Worm (Caenorhabditis elegans) whole organism, young adult: ENCODE measurements around the gene F28B12.1.

ENCODE experiments used
- B0336.3 ChIP-seq: fragments of 200-800 bp; sonication (Bioruptor generic); IDR thresholded peaks from 2 replicates; pipeline ENCODE4 v1.3.6; 2022; ENCODE audit warnings: missing genetic modification characterization, missing compliant biosample characterization
- F33H1.4 ChIP-seq: fragments of 200-800 bp; sonication (Bioruptor generic); IDR thresholded peaks from 2 replicates; pipeline ENCODE4 v1.3.6; 2022; ENCODE audit warnings: missing genetic modification reagents, missing genetic modification characterization, missing compliant biosample characterization
- F39B2.1 ChIP-seq: fragments of 200-800 bp; sonication (Bioruptor generic); IDR thresholded peaks from 2 replicates; pipeline ENCODE4 v1.3.6; 2022; ENCODE audit warnings: missing genetic modification reagents, missing genetic modification characterization, missing compliant biosample characterization
- T07F8.4 ChIP-seq: sonication (generic microtip); optimal IDR thresholded peaks from 2 replicates; lab custom pipeline; 2016; ENCODE audit warnings: mild to moderate bottlenecking, missing genetic modification characterization, moderate library complexity, missing compliant biosample characterization
- Y53F4B.3 ChIP-seq: fragments of 200-800 bp; sonication (Bioruptor generic); IDR thresholded peaks from 2 replicates; pipeline ENCODE4 v1.3.6; 2022; ENCODE audit warnings: missing genetic modification reagents, missing genetic modification characterization, missing compliant biosample characterization
- Y79H2A.3 ChIP-seq: fragments of 200-800 bp; sonication (Bioruptor generic); conservative IDR thresholded peaks from 2 replicates; pipeline ENCODE4 v1.3.6; 2022; ENCODE audit warnings: missing genetic modification reagents, missing genetic modification characterization, missing compliant biosample characterization
- ZK185.1 ChIP-seq: sonication (generic microtip); optimal IDR thresholded peaks from 2 replicates; lab custom pipeline; 2016; ENCODE audit warnings: mild to moderate bottlenecking, missing genetic modification characterization, missing compliant biosample characterization; ENCODE audit not compliant: poor library complexity, severe bottlenecking
- aptf-2 ChIP-seq: fragments of 200-800 bp; sonication (Bioruptor generic); conservative IDR thresholded peaks from 2 replicates; pipeline ENCODE4 v1.3.6; 2022; ENCODE audit warnings: missing genetic modification reagents, missing genetic modification characterization, missing compliant biosample characterization
- attf-3 ChIP-seq: fragments of 200-800 bp; sonication (Bioruptor generic); conservative IDR thresholded peaks from 2 replicates; pipeline ENCODE4 v1.3.6; 2022; ENCODE audit warnings: missing genetic modification reagents, missing genetic modification characterization, missing compliant biosample characterization
- bed-2 ChIP-seq: fragments of 200-800 bp; sonication (Bioruptor generic); IDR thresholded peaks from 2 replicates; pipeline ENCODE4 v1.3.6; 2022; ENCODE audit warnings: missing genetic modification reagents, missing genetic modification characterization, missing compliant biosample characterization
- cebp-2 ChIP-seq: fragments of 200-800 bp; sonication (Bioruptor generic); IDR thresholded peaks from 2 replicates; pipeline ENCODE4 v1.3.6; 2022; ENCODE audit warnings: missing genetic modification characterization, missing compliant biosample characterization
- ceh-91 ChIP-seq: fragments of 200-800 bp; sonication (Bioruptor generic); IDR thresholded peaks from 2 replicates; pipeline ENCODE4 v1.3.6; 2022; ENCODE audit warnings: missing genetic modification reagents, missing genetic modification characterization, missing compliant biosample characterization
- dox-1 ChIP-seq: fragments of 200-800 bp; sonication (Bioruptor generic); IDR thresholded peaks from 2 replicates; pipeline ENCODE4 v1.3.6; 2022; ENCODE audit warnings: missing genetic modification reagents, missing genetic modification characterization, missing compliant biosample characterization
- dpl-1 ChIP-seq: fragments of 150-350 bp; optimal IDR thresholded peaks from 2 replicates; lab custom pipeline; 2014; ENCODE audit warnings: missing biosample characterization, missing genetic modification reagents, missing genetic modification characterization
- efl-1 ChIP-seq: fragments of 150-350 bp; optimal IDR thresholded peaks from 2 replicates; lab custom pipeline; 2014; ENCODE audit warnings: missing biosample characterization, missing genetic modification reagents, missing genetic modification characterization
- ekl-4 ChIP-seq: fragments of 200-800 bp; sonication (Bioruptor generic); IDR thresholded peaks from 2 replicates; pipeline ENCODE4 v1.3.6; 2022; ENCODE audit warnings: missing genetic modification reagents, missing genetic modification characterization, missing compliant biosample characterization
- ets-4 ChIP-seq: fragments of 200-800 bp; sonication (Bioruptor generic); optimal IDR thresholded peaks from 2 replicates; lab custom pipeline; 2018; ENCODE audit warnings: mild to moderate bottlenecking, missing genetic modification characterization, missing compliant biosample characterization
- fkh-3 ChIP-seq: sonication (generic microtip); optimal IDR thresholded peaks from 2 replicates; lab custom pipeline; 2016; ENCODE audit warnings: mild to moderate bottlenecking, missing genetic modification characterization, missing compliant biosample characterization
- gei-17 ChIP-seq: fragments of 200-800 bp; sonication (Bioruptor generic); optimal IDR thresholded peaks from 2 replicates; lab custom pipeline; 2018; ENCODE audit warnings: mild to moderate bottlenecking, missing genetic modification characterization, missing compliant biosample characterization
- hlh-26 ChIP-seq: fragments of 200-800 bp; sonication (Bioruptor generic); conservative IDR thresholded peaks from 2 replicates; pipeline ENCODE4 v1.3.6; 2022; ENCODE audit warnings: missing genetic modification reagents, missing genetic modification characterization, missing compliant biosample characterization
- hsf-1 ChIP-seq: fragments of 200-800 bp; sonication (Bioruptor generic); IDR thresholded peaks from 2 replicates; pipeline ENCODE4 v1.3.6; 2022; ENCODE audit warnings: missing genetic modification reagents, missing genetic modification characterization, missing compliant biosample characterization
- lag-1 ChIP-seq: fragments of 200-800 bp; sonication (Bioruptor generic); IDR thresholded peaks from 2 replicates; pipeline ENCODE4 v1.3.6; 2022; ENCODE audit warnings: missing genetic modification reagents, missing genetic modification characterization, missing compliant biosample characterization
- lin-54 ChIP-seq: fragments of 200-800 bp; sonication (Bioruptor generic); optimal IDR thresholded peaks from 2 replicates; lab custom pipeline; 2018; ENCODE audit warnings: mild to moderate bottlenecking, missing genetic modification characterization, missing compliant biosample characterization
- lsl-1 ChIP-seq: fragments of 200-800 bp; sonication (Bioruptor generic); optimal IDR thresholded peaks from 2 replicates; lab custom pipeline; 2018; ENCODE audit warnings: mild to moderate bottlenecking, missing genetic modification characterization, moderate library complexity, missing compliant biosample characterization
- lsy-27 ChIP-seq: sonication (generic microtip); optimal IDR thresholded peaks from 2 replicates; lab custom pipeline; 2017; ENCODE audit warnings: missing genetic modification characterization, mild to moderate bottlenecking, missing compliant biosample characterization, antibody characterized with exemption, missing genotype, borderline replicate concordance; ENCODE audit not compliant: insufficient read depth
- madf-6 ChIP-seq: fragments of 200-800 bp; sonication (Bioruptor generic); IDR thresholded peaks from 2 replicates; pipeline ENCODE4 v1.3.6; 2022; ENCODE audit warnings: missing genetic modification reagents, missing genetic modification characterization, missing compliant biosample characterization
- madf-8 ChIP-seq: fragments of 200-800 bp; sonication (Bioruptor generic); conservative IDR thresholded peaks from 2 replicates; pipeline ENCODE4 v1.3.6; 2022; ENCODE audit warnings: missing genetic modification reagents, missing genetic modification characterization, missing compliant biosample characterization
- mel-28 ChIP-seq: sonication (generic microtip); optimal IDR thresholded peaks from 2 replicates; lab custom pipeline; 2016; ENCODE audit warnings: borderline replicate concordance, mild to moderate bottlenecking, missing genetic modification characterization, missing compliant biosample characterization
- mxl-1 ChIP-seq: sonication (generic microtip); optimal IDR thresholded peaks from 2 replicates; lab custom pipeline; 2016; ENCODE audit warnings: missing genetic modification characterization, missing compliant biosample characterization
- nhr-120 ChIP-seq: fragments of 200-800 bp; sonication (Bioruptor generic); IDR thresholded peaks from 2 replicates; pipeline ENCODE4 v1.3.6; 2022; ENCODE audit warnings: missing genetic modification characterization, missing compliant biosample characterization
- rcor-1 ChIP-seq: fragments of 200-800 bp; sonication (Bioruptor generic); IDR thresholded peaks from 2 replicates; pipeline ENCODE4 v1.3.6; 2022; ENCODE audit warnings: missing genetic modification reagents, missing genetic modification characterization, missing compliant biosample characterization
- rpc-1 ChIP-seq, 2 experiments: fragments of 150-350 bp in 1 of 2; sonication (generic microtip) in 1 of 2; optimal IDR thresholded peaks; 2 replicates each; lab custom pipeline; 2014 to 2018; ENCODE audit warnings: missing biosample characterization in 1 of 2, missing genetic modification characterization in 1 of 2, missing genetic modification reagents in 1 of 2, missing genotype in 1 of 2
- snpc-1.3 ChIP-seq: sonication (generic microtip); optimal IDR thresholded peaks from 2 replicates; lab custom pipeline; 2017; ENCODE audit warnings: missing genetic modification characterization, mild to moderate bottlenecking, missing compliant biosample characterization, antibody characterized with exemption, moderate library complexity, missing genotype, missing genetic modification reagents; ENCODE audit not compliant: insufficient read depth
- snpc-3.4 ChIP-seq: sonication (generic microtip); optimal IDR thresholded peaks from 2 replicates; lab custom pipeline; 2017; ENCODE audit warnings: missing genetic modification characterization, mild to moderate bottlenecking, missing compliant biosample characterization, antibody characterized with exemption, moderate library complexity, missing genotype, missing genetic modification reagents
- tbp1 ChIP-seq: fragments of 200-800 bp; sonication (Bioruptor generic); optimal IDR thresholded peaks from 2 replicates; lab custom pipeline; 2018; ENCODE audit warnings: mild to moderate bottlenecking, missing genetic modification characterization, missing compliant biosample characterization
- xnd-1 ChIP-seq: sonication (generic microtip); optimal IDR thresholded peaks from 2 replicates; lab custom pipeline; 2016; ENCODE audit warnings: missing genotype, missing genetic modification reagents, missing genetic modification characterization, missing compliant biosample characterization
- zfh-2 ChIP-seq: fragments of 200-800 bp; sonication (Bioruptor generic); conservative IDR thresholded peaks from 2 replicates; pipeline ENCODE4 v1.3.6; 2022; ENCODE audit warnings: missing genetic modification reagents, missing genetic modification characterization, missing compliant biosample characterization
- ztf-22 ChIP-seq: fragments of 200-800 bp; sonication (Bioruptor generic); optimal IDR thresholded peaks from 2 replicates; lab custom pipeline; 2018; ENCODE audit warnings: mild to moderate bottlenecking, missing genetic modification characterization, moderate library complexity, missing compliant biosample characterization

The F28B12.1 gene

DNA sequence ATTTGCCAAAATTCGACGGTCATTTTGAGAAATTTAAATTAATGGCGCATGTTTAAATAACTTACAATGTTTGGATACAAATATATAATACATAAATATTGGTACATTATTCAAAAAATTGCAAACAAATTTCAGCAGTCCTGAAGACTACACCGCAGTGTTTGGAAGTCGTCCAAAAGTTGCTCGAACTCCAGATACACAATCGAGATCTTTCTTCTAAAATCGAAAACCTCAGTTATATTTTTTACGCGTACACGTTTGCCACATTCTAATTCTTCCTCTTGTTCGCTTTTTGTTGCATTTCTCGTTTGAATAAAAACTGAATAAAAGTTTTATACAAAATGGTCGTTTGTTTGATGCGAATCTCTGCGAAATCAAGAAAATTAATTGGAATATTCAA, 38.5 kb upstream of the F28B12.1 start, which contains the start of gene tsp-18:
TSS of gene tsp-18 (plus strand) at position 301 of the 400 bp plus-strand sequence.
- TF ChIP-seq B0336.3 (no peak), xnd-1 (tag; lab: Kevin White, UChicago) (no peak), mxl-1 (tag; lab: Kevin White, UChicago) (no peak), mel-28 (tag; lab: Kevin White, UChicago) (no peak), lag-1 (GFP tag; lab: Robert Waterston, UW) (no peak), ztf-22 (GFP tag; lab: Kevin White, UChicago) (no peak), hlh-26 (GFP tag; lab: Robert Waterston, UW) (no peak), ekl-4 (GFP tag; lab: Robert Waterston, UW) (no peak), fkh-3 (tag; lab: Kevin White, UChicago) (no peak), rpc-1 (optimal IDR thresholded peaks at IDR 0.05; lab: Kevin White, UChicago) (no peak), rpc-1 (tag; optimal IDR thresholded peaks at IDR 0.05; lab: Kevin White, UChicago) (no peak)

DNA sequence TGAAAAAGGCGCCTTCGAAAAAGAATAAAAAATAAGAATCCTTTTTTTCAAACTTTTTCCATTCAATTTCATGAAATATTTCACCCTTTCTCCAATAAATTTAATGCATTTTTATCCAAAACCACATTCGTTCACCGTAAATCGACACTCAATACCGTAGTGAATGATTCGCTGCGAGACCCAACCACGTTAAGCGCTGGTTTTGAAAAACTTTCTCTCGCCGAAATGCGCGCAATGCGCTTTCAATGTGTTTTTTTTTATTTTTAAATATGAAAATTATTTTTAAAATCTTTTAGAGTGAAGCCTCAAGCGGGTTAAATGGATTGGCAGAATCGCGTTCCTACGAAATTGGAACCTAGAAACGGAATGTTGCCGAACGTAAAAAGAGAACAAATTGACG, 36.5 kb upstream of the F28B12.1 start, which contains the start of gene F59G1.8:
TSS of gene F59G1.8 (plus strand) at position 293 of the 400 bp plus-strand sequence.
- no peak for TF ChIP-seq bed-2 (GFP tag; lab: Robert Waterston, UW)
- no peak for TF ChIP-seq zfh-2 (GFP tag; lab: Robert Waterston, UW)
- TF ChIP-seq efl-1 (GFP tag; lab: Kevin White, UChicago): peak; percentile 66
- no peak for TF ChIP-seq rcor-1
- no peak for TF ChIP-seq Y79H2A.3 (GFP tag; lab: Robert Waterston, UW)
- TF ChIP-seq cebp-2 (GFP tag; lab: Robert Waterston, UW): no peak
- no peak for TF ChIP-seq lin-54
- no peak for TF ChIP-seq nhr-120 (GFP tag; lab: Robert Waterston, UW)
- TF ChIP-seq F39B2.1 (GFP tag; lab: Robert Waterston, UW): no peak
- TF ChIP-seq snpc-1.3 (tag; lab: Kevin White, UChicago): no peak
- TF ChIP-seq gei-17 (GFP tag; lab: Kevin White, UChicago): no peak
- no peak for TF ChIP-seq Y53F4B.3
- peak; percentile 64 for TF ChIP-seq madf-8 (GFP tag; lab: Robert Waterston, UW)
- peak; percentile 64 for TF ChIP-seq lsl-1 (GFP tag; lab: Kevin White, UChicago)
- peak; percentile 73 for TF ChIP-seq F33H1.4 (GFP tag; lab: Robert Waterston, UW)
- TF ChIP-seq dpl-1: peak; percentile 34
- TF ChIP-seq ZK185.1: no peak
- TF ChIP-seq attf-3 (GFP tag; lab: Robert Waterston, UW): no peak
- TF ChIP-seq T07F8.4 (tag; lab: Kevin White, UChicago): no peak
- peak; percentile 76 for TF ChIP-seq madf-6
- TF ChIP-seq hsf-1 (GFP tag; lab: Robert Waterston, UW): no peak
- 0 out of 2 replicates have a peak, but pooled peaks have one; percentile 17 for TF ChIP-seq aptf-2 (GFP tag; lab: Robert Waterston, UW)
- no peak for TF ChIP-seq lsy-27
- no peak for TF ChIP-seq ets-4 (GFP tag; lab: Kevin White, UChicago)
- peak; percentile 30; the same call in 1 of the 2 replicates for TF ChIP-seq ceh-91 (GFP tag; lab: Robert Waterston, UW)
- TF ChIP-seq tbp1: no peak
- TF ChIP-seq snpc-3.4: no peak
- no peak for TF ChIP-seq dox-1 (GFP tag; lab: Robert Waterston, UW)
